Worm (Caenorhabditis elegans): ENCODE results near the gene ZK809.9.

The ZK809.9 gene

DNA sequence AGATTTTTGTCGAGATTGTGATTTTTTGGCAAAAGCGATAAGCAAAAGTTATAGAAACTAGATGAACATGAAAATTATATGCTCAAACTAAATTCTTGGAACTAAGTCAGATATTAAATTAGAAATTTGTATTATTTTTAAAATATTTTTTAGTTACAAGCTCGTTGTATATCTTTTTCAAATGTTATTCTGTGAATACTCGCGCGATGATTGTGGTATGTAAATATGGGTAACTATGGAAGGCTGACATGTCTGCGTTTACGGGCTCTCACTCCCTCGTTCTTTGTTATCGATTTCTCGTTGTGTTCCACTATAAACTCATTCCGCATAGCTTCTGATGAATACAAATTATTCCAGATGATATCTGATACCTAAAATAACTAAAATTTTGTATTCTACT lies 29.0 kb downstream of the ZK809.9 start, which contains the start of gene ZK792.7:
ZK792.7 (plus strand) TSS at position 301 of the 400 bp plus-strand sequence.
- TF ChIP-seq unc-62 (GFP tag; optimal IDR thresholded peaks at IDR 0.05) = no peak

DNA sequence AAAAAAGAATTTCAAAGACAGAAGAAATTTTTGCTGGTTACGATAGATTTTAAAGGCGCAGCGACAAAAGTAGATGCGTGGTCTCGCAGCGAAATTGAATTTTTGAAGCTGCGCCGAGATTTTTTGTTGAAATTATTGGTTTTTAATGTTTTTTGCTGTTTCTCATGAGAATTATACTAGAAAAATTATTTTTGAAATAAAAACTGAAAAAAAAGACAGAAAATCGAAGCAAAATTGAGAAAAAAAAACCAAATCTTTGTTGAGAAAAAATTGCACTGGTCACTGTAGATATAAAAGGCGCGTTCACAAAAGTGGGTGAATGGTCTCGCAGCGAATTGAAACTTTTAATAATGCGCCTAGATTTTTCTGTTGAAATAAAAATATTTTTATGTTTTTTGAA lies 30.5 kb downstream of the ZK809.9 start:
- no peak for TF ChIP-seq unc-62 (GFP tag; optimal IDR thresholded peaks at IDR 0.05)

DNA sequence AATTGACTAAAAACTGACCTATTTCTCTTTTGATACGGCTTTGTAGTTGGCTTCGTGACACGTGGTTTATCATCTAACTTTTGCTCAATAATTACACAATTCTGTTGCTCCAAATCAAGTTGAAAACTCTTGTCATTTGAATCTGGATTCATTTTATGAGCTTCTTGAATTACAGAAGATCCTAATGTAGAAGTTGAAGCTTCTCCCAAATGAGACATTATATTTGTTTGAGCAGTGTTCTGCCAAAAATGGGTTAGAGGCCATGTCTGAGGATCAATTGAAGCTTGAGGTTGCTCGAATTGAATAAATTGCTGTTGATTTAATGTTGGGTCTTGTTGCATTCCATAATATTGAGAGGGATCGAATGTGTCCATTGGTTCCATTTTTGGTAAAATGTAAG lies 32.4 kb downstream of the ZK809.9 start:
- no peak for TF ChIP-seq unc-62 (GFP tag; optimal IDR thresholded peaks at IDR 0.05)

DNA sequence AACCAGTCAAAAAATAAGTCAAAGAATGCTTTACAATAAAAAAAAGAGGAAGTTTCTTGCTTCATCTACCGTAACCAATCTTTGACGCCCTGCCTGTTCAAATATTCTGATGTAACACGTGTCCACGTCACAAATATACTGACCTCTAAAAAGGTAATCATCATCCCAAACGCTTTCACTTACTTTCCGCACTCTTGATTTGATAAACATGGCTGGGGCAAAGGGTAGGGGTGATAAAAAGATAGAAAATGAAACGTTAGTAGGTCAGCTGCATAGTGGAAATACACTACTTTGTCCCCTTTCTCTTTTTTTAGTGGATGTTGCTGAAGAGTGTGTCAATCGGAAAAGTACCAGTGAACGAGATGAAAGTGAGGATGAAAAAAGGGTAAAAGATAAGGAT lies 35.0 kb downstream of the ZK809.9 start:
- no peak for TF ChIP-seq unc-62 (GFP tag; optimal IDR thresholded peaks at IDR 0.05)

DNA sequence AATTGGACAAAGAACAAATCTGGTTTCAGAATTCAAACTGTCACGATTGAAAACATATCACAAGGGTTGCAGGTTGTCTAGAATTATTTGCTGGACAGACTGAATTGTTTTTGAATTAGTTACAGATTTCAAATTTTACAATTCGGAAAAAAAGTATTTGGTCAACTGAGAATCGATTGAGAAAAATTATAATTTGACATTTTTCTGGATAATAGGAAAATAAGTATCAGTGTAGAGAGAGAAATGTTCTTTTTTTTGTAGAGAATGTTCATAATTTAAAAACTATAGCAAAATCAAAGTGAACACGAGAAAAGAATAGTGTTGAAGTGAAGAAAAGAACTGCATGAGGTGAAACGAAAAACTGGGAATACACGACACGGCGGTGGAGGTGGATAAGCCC lies 35.6 kb downstream of the ZK809.9 start, which contains the start of gene dpy-20:
dpy-20 (minus strand) TSS at position 101 of the 400 bp plus-strand sequence.
- TF ChIP-seq unc-62 (GFP tag; optimal IDR thresholded peaks at IDR 0.05) = no peak

DNA sequence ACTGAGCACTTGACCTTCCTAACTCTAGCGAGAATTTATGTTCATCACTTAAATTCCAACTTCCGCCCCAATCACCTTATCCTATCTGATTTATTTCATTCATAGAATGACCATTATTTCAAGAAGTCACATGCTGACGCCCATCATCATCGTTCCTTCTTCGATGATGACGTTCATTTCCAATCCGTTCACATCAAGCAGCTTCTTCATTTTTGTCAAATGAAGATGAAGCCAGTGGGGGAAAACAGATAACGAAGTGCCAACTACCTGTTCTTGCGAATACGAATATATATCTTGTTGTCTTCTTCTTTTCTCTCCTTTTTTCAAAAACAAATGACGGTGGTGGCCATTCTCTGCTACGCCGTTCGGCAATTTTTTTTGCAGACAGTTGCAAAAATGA lies 36.8 kb downstream of the ZK809.9 start:
- TF ChIP-seq unc-62 (GFP tag; optimal IDR thresholded peaks at IDR 0.05) = no peak

DNA sequence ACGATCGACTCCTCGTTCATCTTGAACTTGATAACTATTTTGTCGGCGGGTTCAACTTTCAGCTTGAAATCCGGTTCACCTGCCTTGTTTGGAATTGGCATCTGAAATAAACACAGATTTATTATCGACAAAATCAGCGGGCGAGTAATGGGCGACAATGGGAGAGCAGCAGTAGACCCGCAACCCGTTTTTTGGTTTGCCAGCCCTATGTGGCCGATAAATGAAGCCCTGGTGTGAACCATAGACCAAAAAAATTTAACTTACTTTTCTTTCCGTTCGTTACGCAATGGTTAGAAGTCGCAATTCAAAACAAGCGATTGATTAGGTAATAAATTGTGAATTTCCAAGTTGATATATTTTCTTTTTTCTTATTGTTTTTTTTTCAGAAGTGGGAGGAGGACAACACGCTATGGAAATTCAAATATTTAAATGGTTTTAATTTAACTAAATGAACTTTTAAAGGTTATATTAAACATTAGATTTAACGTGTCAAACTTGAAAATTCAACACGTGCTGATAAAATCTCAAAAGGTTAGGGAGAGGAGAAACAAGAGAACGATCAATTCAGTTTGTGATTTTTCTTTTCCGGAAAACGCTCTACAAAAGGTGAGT lies 38.7 kb downstream of the ZK809.9 start, which contains the start of the genes T22B3.3 and alg-3:
T22B3.3 (minus strand) TSS at position 101 of the 612 bp plus-strand sequence.
alg-3 (plus strand) TSS at position 562 of the 612 bp plus-strand sequence.
- TF ChIP-seq unc-62 (GFP tag; optimal IDR thresholded peaks at IDR 0.05) = no peak

DNA sequence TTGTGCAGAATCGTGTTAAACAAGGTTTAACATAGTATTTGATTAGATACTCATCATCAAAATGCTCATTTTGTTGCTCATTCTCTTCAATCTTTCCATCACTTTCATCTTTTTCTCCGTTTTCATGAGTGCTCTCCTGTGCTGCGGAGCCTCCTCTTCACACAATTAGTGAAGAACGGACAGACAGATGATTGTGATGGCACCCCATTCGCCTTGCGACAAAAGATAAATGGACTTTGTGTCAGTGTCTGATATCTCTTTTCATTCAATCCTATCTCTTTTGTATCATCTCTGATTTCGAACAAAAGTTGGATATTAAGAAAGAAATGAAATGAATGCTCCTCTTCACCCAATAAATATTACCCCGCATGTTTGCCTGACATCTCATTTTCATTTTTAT lies 45.2 kb downstream of the ZK809.9 start:
- TF ChIP-seq unc-62 (GFP tag; optimal IDR thresholded peaks at IDR 0.05) = no peak

DNA sequence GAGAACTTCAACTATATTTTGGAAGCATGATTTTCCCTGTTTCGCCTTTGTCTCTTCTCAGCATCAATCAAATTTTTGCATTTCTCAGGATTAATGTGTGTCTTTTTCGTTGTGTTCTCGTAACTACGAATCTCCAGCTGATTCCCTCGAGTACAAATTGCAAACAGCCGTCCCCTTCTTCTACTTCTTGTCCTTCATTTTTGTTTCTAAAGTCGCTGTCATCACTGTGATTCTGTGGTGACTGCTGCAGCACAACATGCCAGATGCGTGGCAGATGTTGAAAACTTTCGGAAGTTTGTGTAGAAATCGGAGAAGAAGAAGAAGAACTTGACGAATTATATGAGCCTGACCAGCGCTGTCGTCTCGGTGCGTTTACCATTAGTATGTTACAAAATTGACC lies 48.2 kb downstream of the ZK809.9 start:
- no peak for TF ChIP-seq unc-62 (GFP tag; optimal IDR thresholded peaks at IDR 0.05)

DNA sequence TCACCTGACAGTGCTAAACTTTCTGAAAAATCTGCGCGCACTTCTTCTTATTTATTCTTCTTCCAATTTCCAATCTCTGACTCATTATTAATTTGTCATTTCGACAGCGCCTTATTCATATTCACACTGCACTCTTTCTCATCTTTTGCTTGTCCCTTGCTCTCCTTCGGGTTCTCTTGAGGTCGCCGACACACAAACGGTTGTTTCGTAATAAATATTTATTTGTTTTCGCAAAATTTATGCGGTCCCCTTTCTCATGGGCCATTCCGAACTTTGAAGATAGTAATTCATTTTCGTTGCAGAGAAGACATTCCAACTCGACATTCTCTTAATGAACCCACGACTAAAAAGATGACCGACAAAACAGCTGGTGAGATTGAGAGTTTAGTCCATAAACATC lies 49.6 kb downstream of the ZK809.9 start, which contains the start of gene magi-1:
magi-1 (plus strand) TSS at position 301 of the 400 bp plus-strand sequence.
- TF ChIP-seq unc-62 (GFP tag; optimal IDR thresholded peaks at IDR 0.05) = no peak

DNA sequence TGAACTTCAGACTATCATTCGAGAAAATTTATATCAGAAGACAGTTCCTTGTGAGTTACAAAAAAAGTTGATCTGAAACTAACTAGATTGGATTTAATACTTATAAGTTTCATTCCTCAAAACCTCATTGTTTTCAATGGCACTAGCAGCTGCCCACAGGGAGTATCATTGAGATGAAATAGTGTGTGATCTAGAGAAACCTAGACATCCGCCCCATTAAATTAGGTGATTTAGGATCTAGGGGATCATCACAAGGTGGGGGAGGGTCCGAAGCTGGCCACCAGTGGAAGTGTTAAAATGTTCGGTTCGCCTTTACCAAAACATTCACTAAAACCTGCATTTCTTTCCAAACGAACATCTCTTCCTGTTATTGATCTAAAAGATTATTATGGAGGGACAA lies 51.3 kb downstream of the ZK809.9 start:
- no peak for TF ChIP-seq unc-62 (GFP tag; optimal IDR thresholded peaks at IDR 0.05)

DNA sequence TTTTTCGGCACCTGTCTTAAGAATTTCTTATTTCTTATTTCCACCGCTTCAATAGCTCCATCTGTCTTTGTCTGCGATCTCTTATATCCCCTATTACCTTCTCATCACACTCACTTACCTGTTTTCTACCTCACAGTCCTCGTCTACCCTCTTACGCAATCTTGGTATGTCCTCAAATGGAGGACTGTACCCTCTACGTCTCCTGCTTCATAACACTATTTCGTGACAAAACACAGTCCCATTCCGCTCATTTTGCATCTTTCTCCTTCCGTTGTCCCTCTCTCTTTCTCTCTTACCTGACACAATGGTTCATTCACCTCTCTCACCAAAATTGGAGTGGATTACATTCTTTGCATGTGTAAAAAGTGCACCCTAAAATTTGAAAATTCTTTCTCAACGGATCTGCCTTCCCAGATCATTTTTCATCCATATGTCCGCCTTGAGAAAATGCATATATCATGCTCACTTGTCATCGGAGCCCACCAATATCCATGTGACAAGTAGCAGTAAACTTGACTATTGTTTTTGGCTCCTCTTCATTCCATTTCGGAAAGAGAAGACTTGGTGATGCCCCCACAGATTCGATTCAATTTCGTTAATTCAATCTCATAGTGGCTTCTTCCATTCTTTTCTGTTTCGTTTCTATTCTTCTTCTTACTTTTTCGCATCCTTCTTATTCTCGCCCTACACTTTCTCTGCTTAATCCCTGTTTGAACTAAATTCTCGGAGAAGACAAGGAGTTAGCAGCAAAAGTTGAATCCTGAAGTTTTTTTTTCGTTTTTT lies 52.2 kb downstream of the ZK809.9 start:
- no peak for TF ChIP-seq unc-62 (GFP tag; optimal IDR thresholded peaks at IDR 0.05)
